Worm (Caenorhabditis elegans) whole organism, early embryonic: Measurements from ENCODE around the gene Y54F10BM.13.

Experiments used
- B0310.2 ChIP-seq: sonication (generic microtip); optimal IDR thresholded peaks from 2 replicates; lab custom pipeline; 2016; ENCODE audit warnings: mild to moderate bottlenecking, missing genetic modification characterization, missing compliant biosample characterization
- F13C5.2 ChIP-seq: sonication (generic microtip); optimal IDR thresholded peaks from 2 replicates; lab custom pipeline; 2017; ENCODE audit warnings: mild to moderate bottlenecking, missing genetic modification characterization, inconsistent platforms, missing compliant biosample characterization
- aly-1 ChIP-seq: sonication (generic microtip); optimal IDR thresholded peaks from 2 replicates; lab custom pipeline; 2016; ENCODE audit warnings: missing genetic modification characterization, missing compliant biosample characterization
- ama-1 ChIP-seq: fragments of 150-350 bp; optimal IDR thresholded peaks from 2 replicates; lab custom pipeline; 2014
- ceh-13 ChIP-seq: fragments of 200-800 bp; sonication (Bioruptor generic); optimal IDR thresholded peaks from 2 replicates; lab custom pipeline; 2018; ENCODE audit warnings: mild to moderate bottlenecking, missing genetic modification characterization, missing compliant biosample characterization
- ceh-36 ChIP-seq: sonication (generic microtip); optimal IDR thresholded peaks from 2 replicates; lab custom pipeline; 2016; ENCODE audit warnings: missing genetic modification characterization, inconsistent platforms, missing compliant biosample characterization
- ets-7 ChIP-seq: sonication (generic microtip); optimal IDR thresholded peaks from 2 replicates; lab custom pipeline; 2016; ENCODE audit warnings: missing genotype, missing genetic modification characterization, missing compliant biosample characterization
- flt-1 ChIP-seq: fragments of 200-800 bp; sonication (Bioruptor generic); IDR thresholded peaks from 2 replicates; pipeline ENCODE4 v1.3.6; 2022; ENCODE audit warnings: missing genetic modification characterization, missing compliant biosample characterization
- hmbx-1 ChIP-seq: sonication (generic microtip); optimal IDR thresholded peaks from 2 replicates; lab custom pipeline; 2016; ENCODE audit warnings: mild to moderate bottlenecking, missing genetic modification characterization, missing compliant biosample characterization
- hmg-4 ChIP-seq: fragments of 200-800 bp; sonication (Bioruptor generic); optimal IDR thresholded peaks from 2 replicates; lab custom pipeline; 2018; ENCODE audit warnings: mild to moderate bottlenecking, missing genetic modification characterization, missing compliant biosample characterization
- hnd-1 ChIP-seq: sonication (generic microtip); optimal IDR thresholded peaks from 2 replicates; lab custom pipeline; 2016; ENCODE audit warnings: missing genetic modification characterization, missing compliant biosample characterization
- pes-1 ChIP-seq: fragments of 200-800 bp; sonication (Bioruptor generic); IDR thresholded peaks from 2 replicates; pipeline ENCODE4 v1.3.6; 2022; ENCODE audit warnings: missing genetic modification reagents, missing genetic modification characterization, missing compliant biosample characterization
- scrt-1 ChIP-seq: fragments of 200-800 bp; sonication (Bioruptor generic); IDR thresholded peaks from 2 replicates; pipeline ENCODE4 v1.3.6; 2022; ENCODE audit warnings: missing genetic modification characterization, missing compliant biosample characterization
- sea-1 ChIP-seq: fragments of 200-800 bp; sonication (Bioruptor generic); conservative IDR thresholded peaks from 2 replicates; pipeline ENCODE4 v1.3.6; 2022; ENCODE audit warnings: missing genetic modification characterization, missing compliant biosample characterization
- tbx-11 ChIP-seq: fragments of 200-800 bp; sonication (Bioruptor generic); IDR thresholded peaks from 2 replicates; pipeline ENCODE4 v1.3.6; 2022; ENCODE audit warnings: missing genetic modification characterization, missing compliant biosample characterization
- tbx-37 ChIP-seq: fragments of 200-800 bp; sonication (Bioruptor generic); conservative IDR thresholded peaks from 2 replicates; pipeline ENCODE4 v1.3.6; 2022; ENCODE audit warnings: missing genetic modification reagents, missing genetic modification characterization, missing compliant biosample characterization
- tra-4 ChIP-seq: sonication (generic microtip); optimal IDR thresholded peaks from 2 replicates; lab custom pipeline; 2017; ENCODE audit warnings: missing genetic modification characterization, missing compliant biosample characterization

Y54F10BM.13 gene

DNA sequence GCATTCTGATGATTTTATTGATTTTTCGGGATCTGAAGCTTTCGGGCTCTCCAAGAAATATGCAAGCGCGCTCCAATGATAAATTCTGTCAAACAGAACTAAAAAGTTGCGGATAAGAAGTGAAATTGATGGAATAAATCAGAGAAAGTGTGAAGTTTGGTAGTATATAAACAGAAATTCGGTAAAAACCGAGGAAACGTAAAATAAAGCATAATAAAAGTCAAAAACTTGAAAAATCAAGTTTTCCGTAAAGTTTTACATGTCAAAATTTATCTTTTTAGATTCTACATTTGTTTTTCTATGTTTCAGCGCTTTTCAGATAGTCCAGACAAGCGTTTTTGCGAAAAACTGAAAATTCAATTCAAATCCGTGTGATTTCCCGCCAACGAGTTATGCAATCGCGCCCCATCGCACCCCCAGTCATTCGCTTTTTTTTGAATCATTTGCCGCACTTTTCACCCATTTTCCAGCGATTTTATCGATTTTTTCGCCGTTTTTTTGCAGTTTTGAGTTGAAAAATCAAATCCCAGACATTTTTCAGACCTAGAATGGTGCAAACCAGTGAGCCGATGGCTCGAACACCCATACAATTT lies at the start of gene Y54F10BM.13, which contains the start of gene ppm-1.D:
Y54F10BM.13 (minus strand) TSS at position 51 of the 593 bp plus-strand sequence.
ppm-1.D (plus strand) TSS at position 540 of the 593 bp plus-strand sequence.
- TF ChIP-seq pes-1 (GFP tag; lab: Robert Waterston, UW) (no peak), B0310.2 (tag; lab: Kevin White, UChicago) (no peak), aly-1 (tag; lab: Kevin White, UChicago) (no peak), tbx-37 (GFP tag; lab: Robert Waterston, UW) (no peak), hmg-4 (GFP tag; lab: Kevin White, UChicago) (no peak), F13C5.2 (no peak), scrt-1 (GFP tag; lab: Robert Waterston, UW) (no peak), hmbx-1 (tag; lab: Kevin White, UChicago) (no peak), flt-1 (GFP tag; lab: Robert Waterston, UW) (no peak), hnd-1 (tag; lab: Kevin White, UChicago) (no peak), sea-1 (GFP tag; lab: Robert Waterston, UW) (no peak), ama-1 (lab: Kevin White, UChicago) (no peak), ceh-36 (no peak), ceh-13 (GFP tag; lab: Kevin White, UChicago) (no peak)

DNA sequence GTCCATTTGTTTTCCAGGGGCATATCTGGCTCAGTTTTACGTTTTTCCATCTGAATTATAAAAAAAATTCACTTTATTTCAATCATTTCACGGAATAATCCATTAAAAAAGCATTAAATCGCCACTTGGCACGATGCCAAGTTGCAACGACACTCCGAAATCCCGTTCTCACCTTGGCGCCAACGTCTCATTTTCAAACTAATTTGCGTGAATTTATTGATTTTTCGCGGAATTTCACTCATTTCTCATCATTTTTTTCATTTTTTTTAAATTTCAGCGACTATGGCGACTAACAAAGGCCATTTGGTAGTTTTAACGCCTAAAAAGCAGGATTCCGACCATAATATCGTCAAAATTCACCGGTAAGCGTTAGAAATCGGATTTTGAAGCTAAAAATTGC lies 45.0 kb upstream of the Y54F10BM.13 start, which contains the start of gene H14E04.2:
H14E04.2 (plus strand) TSS at position 276 of the 400 bp plus-strand sequence.
- TF ChIP-seq flt-1 (GFP tag; lab: Robert Waterston, UW) = no peak
- no peak for TF ChIP-seq hnd-1 (tag; lab: Kevin White, UChicago)
- no peak for TF ChIP-seq hmg-4 (GFP tag; lab: Kevin White, UChicago)
- TF ChIP-seq hmbx-1 (tag; lab: Kevin White, UChicago) = no peak
- TF ChIP-seq ceh-13 (GFP tag; lab: Kevin White, UChicago) = no peak
- no peak for TF ChIP-seq F13C5.2
- no peak for TF ChIP-seq aly-1 (tag; lab: Kevin White, UChicago)
- no peak for TF ChIP-seq sea-1 (GFP tag; lab: Robert Waterston, UW)
- no peak for TF ChIP-seq tbx-11 (GFP tag; lab: Robert Waterston, UW)
- TF ChIP-seq pes-1 (GFP tag; lab: Robert Waterston, UW) = no peak
- no peak for TF ChIP-seq tbx-37 (GFP tag; lab: Robert Waterston, UW)
- TF ChIP-seq tra-4 (tag; lab: Kevin White, UChicago) = no peak

DNA sequence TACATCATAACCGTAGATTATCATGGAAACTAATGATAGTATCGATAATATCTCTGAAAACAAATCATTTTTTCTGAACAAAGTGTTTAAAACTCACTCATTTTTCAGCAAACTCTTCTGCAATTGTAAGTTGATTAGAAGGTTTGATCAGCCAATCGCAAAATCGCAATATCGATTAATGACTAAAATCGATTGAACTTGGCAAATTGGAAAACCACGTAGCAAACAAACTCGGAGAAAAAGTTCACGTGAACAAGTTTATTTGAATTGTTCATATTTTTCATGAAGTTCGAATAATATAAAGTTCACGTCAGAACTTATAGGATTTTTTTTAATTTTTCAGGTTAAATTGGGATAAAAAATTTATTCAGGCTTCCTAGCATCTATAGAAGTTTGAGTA lies 41.0 kb upstream of the Y54F10BM.13 start, which contains the start of gene H04J21.1:
H04J21.1 (minus strand) TSS at position 101 of the 400 bp plus-strand sequence.
- TF ChIP-seq F13C5.2 = no peak
- TF ChIP-seq hmg-4 (GFP tag; lab: Kevin White, UChicago) = no peak
- no peak for TF ChIP-seq hmbx-1 (tag; lab: Kevin White, UChicago)
- TF ChIP-seq tbx-11 (GFP tag; lab: Robert Waterston, UW) = no peak
- TF ChIP-seq flt-1 (GFP tag; lab: Robert Waterston, UW) = no peak

DNA sequence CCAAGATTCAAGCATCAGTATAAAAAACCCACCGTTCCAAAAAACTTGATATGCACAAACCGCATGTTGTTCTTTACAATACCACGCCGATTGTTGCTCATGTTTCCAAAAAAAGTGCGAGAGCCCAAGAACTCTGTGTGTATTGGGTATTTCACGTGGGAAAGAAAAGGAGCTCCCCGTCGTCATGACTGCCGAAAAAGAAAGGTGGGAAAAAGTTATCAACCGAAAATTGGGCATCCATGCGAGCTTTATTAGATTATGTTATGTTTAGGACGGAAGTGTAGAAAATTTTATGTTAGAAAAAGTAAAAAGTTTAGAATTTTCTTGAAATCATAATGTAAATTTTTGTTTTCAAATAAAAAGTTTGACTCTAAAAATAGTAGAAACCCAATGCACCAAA lies 37.5 kb upstream of the Y54F10BM.13 start, which contains the start of gene H04J21.4:
H04J21.4 (minus strand) TSS at position 101 of the 400 bp plus-strand sequence.
- TF ChIP-seq flt-1 (GFP tag; lab: Robert Waterston, UW) = no peak
- TF ChIP-seq ets-7 = no peak
- no peak for TF ChIP-seq ama-1 (lab: Kevin White, UChicago)
- no peak for TF ChIP-seq F13C5.2
- no peak for TF ChIP-seq sea-1 (GFP tag; lab: Robert Waterston, UW)
- no peak for TF ChIP-seq ceh-13 (GFP tag; lab: Kevin White, UChicago)
- TF ChIP-seq hmbx-1 (tag; lab: Kevin White, UChicago) = no peak
- TF ChIP-seq hnd-1 (tag; lab: Kevin White, UChicago) = no peak
- no peak for TF ChIP-seq hmg-4 (GFP tag; lab: Kevin White, UChicago)
- no peak for TF ChIP-seq pes-1 (GFP tag; lab: Robert Waterston, UW)
- no peak for TF ChIP-seq scrt-1 (GFP tag; lab: Robert Waterston, UW)
- TF ChIP-seq tbx-11 (GFP tag; lab: Robert Waterston, UW) = no peak
- no peak for TF ChIP-seq aly-1 (tag; lab: Kevin White, UChicago)
- TF ChIP-seq B0310.2 (tag; lab: Kevin White, UChicago) = no peak
- no peak for TF ChIP-seq ceh-36
- TF ChIP-seq tbx-37 (GFP tag; lab: Robert Waterston, UW) = no peak
- no peak for TF ChIP-seq tra-4 (tag; lab: Kevin White, UChicago)

DNA sequence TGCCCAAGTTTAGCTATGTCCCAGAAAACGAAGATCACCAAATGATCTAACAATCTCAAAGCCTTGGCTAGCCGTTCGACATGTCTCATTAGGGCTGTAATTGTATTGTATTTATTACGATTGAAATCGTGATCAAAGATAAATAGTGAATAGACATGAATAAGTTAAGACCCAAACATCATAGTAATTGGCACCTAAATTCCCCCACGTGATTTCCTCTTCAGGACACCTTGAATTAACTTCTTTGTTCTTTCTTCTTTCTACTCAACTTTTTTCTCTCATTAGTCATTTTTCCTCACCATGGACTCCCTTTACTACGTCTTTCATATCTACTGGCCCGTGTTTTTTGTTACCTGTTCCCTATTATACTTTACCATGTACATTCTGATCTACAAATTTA lies 31.8 kb upstream of the Y54F10BM.13 start, which contains the start of gene srd-69:
srd-69 (plus strand) TSS at position 301 of the 400 bp plus-strand sequence.
- TF ChIP-seq ama-1 (lab: Kevin White, UChicago) = no peak
- no peak for TF ChIP-seq F13C5.2
- TF ChIP-seq scrt-1 (GFP tag; lab: Robert Waterston, UW) = no peak
- TF ChIP-seq tra-4 (tag; lab: Kevin White, UChicago) = no peak
- no peak for TF ChIP-seq ceh-13 (GFP tag; lab: Kevin White, UChicago)
- no peak for TF ChIP-seq B0310.2 (tag; lab: Kevin White, UChicago)
- no peak for TF ChIP-seq sea-1 (GFP tag; lab: Robert Waterston, UW)
- TF ChIP-seq hmg-4 (GFP tag; lab: Kevin White, UChicago) = no peak
- TF ChIP-seq ceh-36 = no peak
- no peak for TF ChIP-seq hnd-1 (tag; lab: Kevin White, UChicago)
- no peak for TF ChIP-seq aly-1 (tag; lab: Kevin White, UChicago)
- no peak for TF ChIP-seq pes-1 (GFP tag; lab: Robert Waterston, UW)
- no peak for TF ChIP-seq tbx-11 (GFP tag; lab: Robert Waterston, UW)
- no peak for TF ChIP-seq flt-1 (GFP tag; lab: Robert Waterston, UW)
- no peak for TF ChIP-seq ets-7

DNA sequence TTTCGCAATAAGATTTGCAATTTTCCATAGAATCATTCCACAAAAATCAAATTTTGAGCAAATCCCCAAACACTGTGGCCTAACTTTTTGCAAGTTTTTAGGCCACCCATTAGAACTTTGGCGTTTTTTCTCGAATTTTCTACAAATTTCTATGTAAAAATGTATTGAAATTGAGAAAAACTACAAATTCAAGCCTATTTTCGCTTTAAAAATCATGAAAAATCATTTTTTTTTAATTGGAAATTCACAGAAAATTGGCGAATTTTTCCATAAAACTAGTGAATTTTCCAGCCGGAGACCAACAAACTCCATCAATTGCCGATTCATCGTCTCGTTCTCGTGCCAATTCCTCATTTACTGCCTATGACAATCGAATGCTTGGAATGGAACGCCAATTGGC lies 19.1 kb upstream of the Y54F10BM.13 start:
- no peak for TF ChIP-seq ceh-36
- no peak for TF ChIP-seq pes-1 (GFP tag; lab: Robert Waterston, UW)
- TF ChIP-seq tra-4 (tag; lab: Kevin White, UChicago) = no peak
- no peak for TF ChIP-seq scrt-1 (GFP tag; lab: Robert Waterston, UW)

DNA sequence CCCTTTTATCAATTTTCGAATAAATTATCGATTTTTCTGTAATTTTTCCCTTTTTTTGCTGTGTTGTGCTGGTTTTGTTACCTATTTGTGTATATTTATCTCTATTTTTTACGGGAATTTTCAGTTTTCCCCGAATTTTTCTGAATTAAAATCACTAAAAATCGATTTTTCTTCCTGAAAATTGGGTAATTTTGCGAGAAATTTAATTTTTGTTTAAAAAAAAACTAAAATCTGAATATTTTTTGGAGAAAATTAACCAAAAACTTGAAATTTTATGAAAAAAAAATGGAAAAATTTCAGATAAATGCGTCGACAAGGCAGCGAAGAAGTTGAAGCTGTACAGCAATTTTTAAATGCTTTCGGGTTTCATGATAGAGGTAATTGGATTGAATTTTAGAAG lies 16.4 kb upstream of the Y54F10BM.13 start, which contains the start of gene gip-1:
gip-1 (plus strand) TSS at position 301 of the 400 bp plus-strand sequence.
- no peak for TF ChIP-seq tbx-37 (GFP tag; lab: Robert Waterston, UW)
- no peak for TF ChIP-seq tra-4 (tag; lab: Kevin White, UChicago)
- no peak for TF ChIP-seq pes-1 (GFP tag; lab: Robert Waterston, UW)
- no peak for TF ChIP-seq flt-1 (GFP tag; lab: Robert Waterston, UW)
- no peak for TF ChIP-seq B0310.2 (tag; lab: Kevin White, UChicago)
- no peak for TF ChIP-seq tbx-11 (GFP tag; lab: Robert Waterston, UW)
